Fruit fly (Drosophila melanogaster) whole organism, embryonic: ENCODE results near the gene CG10959.

Source experiments
- Bdp1 ChIP-seq: fragments of 200-800 bp; sonication (Bioruptor generic); optimal IDR thresholded peaks from 3 replicates; lab custom pipeline; 2016; ENCODE audit warnings: missing biosample characterization, missing genetic modification characterization
- CG10209 ChIP-seq: fragments of 200-800 bp; sonication (Bioruptor generic); optimal IDR thresholded peaks from 3 replicates; lab custom pipeline; 2017; ENCODE audit warnings: missing biosample characterization, mild to moderate bottlenecking, missing genetic modification characterization, missing genetic modification reagents
- CG11093 ChIP-seq: fragments of 200-800 bp; sonication (Bioruptor generic); IDR thresholded peaks from 3 replicates; pipeline ENCODE4 v1.3.6; 2022; ENCODE audit warnings: missing biosample characterization, missing genetic modification characterization
- CG13775 ChIP-seq: fragments of 200-800 bp; sonication (Bioruptor generic); optimal IDR thresholded peaks from 3 replicates; lab custom pipeline; 2017; ENCODE audit warnings: missing biosample characterization, mild to moderate bottlenecking, missing genetic modification characterization
- CG14050 ChIP-seq: fragments of 200-800 bp; sonication (Bioruptor generic); IDR thresholded peaks from 3 replicates; pipeline ENCODE4 v1.3.6; 2022; ENCODE audit warnings: missing biosample characterization, missing genetic modification characterization
- CG14965 ChIP-seq: fragments of 200-800 bp; sonication (Bioruptor generic); optimal IDR thresholded peaks from 2 replicates; lab custom pipeline; 2016; ENCODE audit warnings: missing biosample characterization, missing genetic modification characterization, borderline replicate concordance
- CG1529 ChIP-seq: fragments of 200-800 bp; sonication (Bioruptor generic); optimal IDR thresholded peaks from 3 replicates; lab custom pipeline; 2018; ENCODE audit warnings: missing biosample characterization, missing genetic modification characterization
- CG15479 ChIP-seq: fragments of 200-800 bp; sonication (Bioruptor generic); optimal IDR thresholded peaks from 3 replicates; lab custom pipeline; 2019; ENCODE audit warnings: missing biosample characterization, mild to moderate bottlenecking, missing genetic modification characterization, moderate library complexity
- CG16815 ChIP-seq: fragments of 200-800 bp; sonication (Bioruptor generic); optimal IDR thresholded peaks from 3 replicates; lab custom pipeline; 2017; ENCODE audit warnings: missing biosample characterization, mild to moderate bottlenecking, missing genetic modification characterization
- CG18476 ChIP-seq: fragments of 200-800 bp; sonication (Bioruptor generic); optimal IDR thresholded peaks from 2 replicates; lab custom pipeline; 2016; ENCODE audit warnings: missing biosample characterization, mild to moderate bottlenecking, missing genetic modification characterization
- CG31388 ChIP-seq: fragments of 200-800 bp; sonication (Bioruptor generic); optimal IDR thresholded peaks from 2 replicates; lab custom pipeline; 2016; ENCODE audit warnings: missing biosample characterization, missing genetic modification characterization
- CG33557 ChIP-seq: fragments of 200-800 bp; sonication (Bioruptor generic); optimal IDR thresholded peaks from 2 replicates; lab custom pipeline; 2019; ENCODE audit warnings: missing biosample characterization, mild to moderate bottlenecking, missing genetic modification characterization, moderate library complexity
- CG6175 ChIP-seq: fragments of 200-800 bp; sonication (Bioruptor generic); IDR thresholded peaks from 3 replicates; pipeline ENCODE4 v1.3.6; 2022; ENCODE audit warnings: missing biosample characterization, missing genetic modification characterization
- CG6854 ChIP-seq: fragments of 200-800 bp; sonication (Bioruptor generic); optimal IDR thresholded peaks from 3 replicates; lab custom pipeline; 2017; ENCODE audit warnings: missing biosample characterization, mild to moderate bottlenecking, missing genetic modification characterization
- CG7372 ChIP-seq: fragments of 200-800 bp; sonication (Bioruptor generic); IDR thresholded peaks from 2 replicates; pipeline ENCODE4 v1.3.6; 2022; ENCODE audit warnings: missing biosample characterization, missing genetic modification characterization
- CG7928 ChIP-seq: fragments of 200-800 bp; sonication (Bioruptor generic); optimal IDR thresholded peaks from 2 replicates; lab custom pipeline; 2017; ENCODE audit warnings: missing biosample characterization, mild to moderate bottlenecking, missing genetic modification characterization
- CG8089 ChIP-seq: fragments of 200-800 bp; sonication (Bioruptor generic); optimal IDR thresholded peaks from 3 replicates; lab custom pipeline; 2016; ENCODE audit warnings: missing biosample characterization, missing genetic modification characterization
- CG8281 ChIP-seq: fragments of 200-800 bp; sonication (Bioruptor generic); optimal IDR thresholded peaks from 2 replicates; lab custom pipeline; 2018; ENCODE audit warnings: missing biosample characterization, mild to moderate bottlenecking, missing genetic modification characterization, moderate library complexity
- CG8359 ChIP-seq: fragments of 200-800 bp; sonication (Bioruptor generic); optimal IDR thresholded peaks from 2 replicates; lab custom pipeline; 2017; ENCODE audit warnings: missing biosample characterization, mild to moderate bottlenecking, missing genetic modification characterization, borderline replicate concordance
- CHES-1-like ChIP-seq: fragments of 200-800 bp; sonication (Bioruptor generic); optimal IDR thresholded peaks from 2 replicates; lab custom pipeline; 2016; ENCODE audit warnings: missing biosample characterization, missing genetic modification characterization
- CoRest ChIP-seq: fragments of 200-800 bp; sonication (Bioruptor generic); optimal IDR thresholded peaks from 3 replicates; lab custom pipeline; 2018; ENCODE audit warnings: missing biosample characterization, mild to moderate bottlenecking, missing genetic modification characterization, moderate library complexity
- D19A ChIP-seq: fragments of 200-800 bp; optimal IDR thresholded peaks from 3 replicates; lab custom pipeline; 2019; ENCODE audit warnings: missing biosample characterization, mild to moderate bottlenecking, missing genetic modification characterization, moderate library complexity
- Dll ChIP-seq: fragments of 200-800 bp; sonication (Bioruptor generic); IDR thresholded peaks from 4 replicates; pipeline ENCODE4 v1.3.6; 2022; ENCODE audit warnings: missing biosample characterization, missing genetic modification characterization; ENCODE audit not compliant: partially characterized antibody
- Ets97D ChIP-seq: fragments of 200-800 bp; sonication (Bioruptor generic); optimal IDR thresholded peaks from 3 replicates; lab custom pipeline; 2016; ENCODE audit warnings: missing biosample characterization, missing genetic modification characterization
- GATAe ChIP-seq: fragments of 200-800 bp; sonication (Bioruptor generic); conservative IDR thresholded peaks from 2 replicates; pipeline ENCODE4 v1.3.6; 2022; ENCODE audit warnings: missing biosample characterization, missing genetic modification characterization
- H15 ChIP-seq: fragments of 200-800 bp; sonication (Bioruptor generic); IDR thresholded peaks from 3 replicates; pipeline ENCODE4 v1.3.6; 2022; ENCODE audit warnings: missing biosample characterization, missing genetic modification characterization
- HLH4C ChIP-seq: fragments of 200-800 bp; sonication (Bioruptor generic); IDR thresholded peaks from 3 replicates; pipeline ENCODE4 v1.3.6; 2022; ENCODE audit warnings: missing biosample characterization, missing genetic modification characterization; ENCODE audit not compliant: partially characterized antibody
- Hr39 ChIP-seq: fragments of >200 bp; optimal IDR thresholded peaks from 2 replicates; lab custom pipeline; 2017
- Lim3 ChIP-seq: fragments of 200-800 bp; sonication (Bioruptor generic); IDR thresholded peaks from 2 replicates; pipeline ENCODE4 v1.3.6; 2022; ENCODE audit warnings: missing biosample characterization, missing genetic modification characterization
- Meics ChIP-seq: fragments of 200-800 bp; sonication (Bioruptor generic); optimal IDR thresholded peaks from 2 replicates; lab custom pipeline; 2017; ENCODE audit warnings: missing biosample characterization, mild to moderate bottlenecking, missing genetic modification characterization
- Nf-YA ChIP-seq: fragments of 200-800 bp; sonication (Bioruptor generic); IDR thresholded peaks from 2 replicates; pipeline ENCODE4 v1.3.6; 2022; ENCODE audit warnings: missing biosample characterization, missing genetic modification characterization
- Rfx ChIP-seq: fragments of 200-800 bp; sonication (Bioruptor generic); IDR thresholded peaks from 2 replicates; pipeline ENCODE4 v1.3.6; 2022; ENCODE audit warnings: missing biosample characterization, missing genetic modification characterization
- TFAM ChIP-seq: fragments of 200-800 bp; sonication (Bioruptor generic); optimal IDR thresholded peaks from 2 replicates; lab custom pipeline; 2017; ENCODE audit warnings: missing biosample characterization, missing genetic modification characterization, inconsistent platforms
- cg ChIP-seq: fragments of 200-800 bp; sonication (Bioruptor generic); optimal IDR thresholded peaks from 3 replicates; lab custom pipeline; 2019; ENCODE audit warnings: missing biosample characterization, mild to moderate bottlenecking, missing genetic modification characterization, moderate library complexity
- chm ChIP-seq: fragments of 200-800 bp; sonication (Bioruptor generic); IDR thresholded peaks from 2 replicates; pipeline ENCODE4 v1.3.6; 2022; ENCODE audit warnings: missing biosample characterization, missing genetic modification characterization
- dimm ChIP-seq: fragments of 200-800 bp; sonication (Bioruptor generic); IDR thresholded peaks from 2 replicates; pipeline ENCODE4 v1.3.6; 2022; ENCODE audit warnings: missing biosample characterization, missing genetic modification characterization
- dpn ChIP-seq, 2 experiments: fragments of 200-800 bp; sonication (Bioruptor generic); optimal IDR thresholded peaks; 3 replicates each; lab custom pipeline; 2016; ENCODE audit warnings: missing biosample characterization in 2 of 2, missing genetic modification characterization in 2 of 2
- dysf ChIP-seq: fragments of 200-800 bp; sonication (Bioruptor generic); IDR thresholded peaks from 3 replicates; pipeline ENCODE4 v1.3.6; 2022; ENCODE audit warnings: missing biosample characterization, missing genetic modification characterization
- ems ChIP-seq: fragments of 200-800 bp; sonication (Bioruptor generic); optimal IDR thresholded peaks from 3 replicates; lab custom pipeline; 2016; ENCODE audit warnings: missing biosample characterization, missing genetic modification characterization
- esg ChIP-seq: fragments of 200-800 bp; sonication (Bioruptor generic); conservative IDR thresholded peaks from 2 replicates; pipeline ENCODE4 v1.3.6; 2022; ENCODE audit warnings: missing biosample characterization, missing genetic modification characterization
- fd102C ChIP-seq: fragments of 200-800 bp; sonication (Bioruptor generic); optimal IDR thresholded peaks from 2 replicates; lab custom pipeline; 2018; ENCODE audit warnings: missing biosample characterization, mild to moderate bottlenecking, missing genetic modification characterization, moderate library complexity
- jumu ChIP-seq: fragments of 200-800 bp; sonication (Bioruptor generic); optimal IDR thresholded peaks from 3 replicates; lab custom pipeline; 2016; ENCODE audit warnings: missing biosample characterization, missing genetic modification characterization
- maf-S ChIP-seq: fragments of 200-800 bp; sonication (Bioruptor generic); optimal IDR thresholded peaks from 2 replicates; lab custom pipeline; 2016; ENCODE audit warnings: missing biosample characterization, missing genetic modification characterization
- mam ChIP-seq: fragments of 200-800 bp; sonication (Bioruptor generic); optimal IDR thresholded peaks from 3 replicates; lab custom pipeline; 2016; ENCODE audit warnings: missing biosample characterization, missing genetic modification characterization
- slp2 ChIP-seq: fragments of 200-800 bp; sonication (Bioruptor generic); optimal IDR thresholded peaks from 2 replicates; lab custom pipeline; 2016; ENCODE audit warnings: missing biosample characterization, missing genetic modification characterization
- tin ChIP-seq: fragments of 200-800 bp; sonication (Bioruptor generic); optimal IDR thresholded peaks from 3 replicates; lab custom pipeline; 2016; ENCODE audit warnings: missing biosample characterization, missing genetic modification characterization
- twi ChIP-seq: fragments of 200-800 bp; optimal IDR thresholded peaks from 2 replicates; lab custom pipeline; 2019; ENCODE audit warnings: missing biosample characterization, mild to moderate bottlenecking, missing genetic modification characterization, moderate library complexity
- unpg ChIP-seq: fragments of 200-800 bp; sonication (Bioruptor generic); optimal IDR thresholded peaks from 3 replicates; lab custom pipeline; 2018; ENCODE audit warnings: missing biosample characterization, mild to moderate bottlenecking, missing genetic modification characterization, moderate library complexity
- vfl ChIP-seq: fragments of 200-800 bp; sonication (Bioruptor generic); optimal IDR thresholded peaks from 2 replicates; lab custom pipeline; 2016; ENCODE audit warnings: missing biosample characterization, missing genetic modification characterization
- wor ChIP-seq: fragments of 200-800 bp; sonication (Bioruptor generic); IDR thresholded peaks from 2 replicates; pipeline ENCODE4 v1.3.6; 2022; ENCODE audit warnings: missing biosample characterization, missing genetic modification characterization

CG10959 gene

DNA sequence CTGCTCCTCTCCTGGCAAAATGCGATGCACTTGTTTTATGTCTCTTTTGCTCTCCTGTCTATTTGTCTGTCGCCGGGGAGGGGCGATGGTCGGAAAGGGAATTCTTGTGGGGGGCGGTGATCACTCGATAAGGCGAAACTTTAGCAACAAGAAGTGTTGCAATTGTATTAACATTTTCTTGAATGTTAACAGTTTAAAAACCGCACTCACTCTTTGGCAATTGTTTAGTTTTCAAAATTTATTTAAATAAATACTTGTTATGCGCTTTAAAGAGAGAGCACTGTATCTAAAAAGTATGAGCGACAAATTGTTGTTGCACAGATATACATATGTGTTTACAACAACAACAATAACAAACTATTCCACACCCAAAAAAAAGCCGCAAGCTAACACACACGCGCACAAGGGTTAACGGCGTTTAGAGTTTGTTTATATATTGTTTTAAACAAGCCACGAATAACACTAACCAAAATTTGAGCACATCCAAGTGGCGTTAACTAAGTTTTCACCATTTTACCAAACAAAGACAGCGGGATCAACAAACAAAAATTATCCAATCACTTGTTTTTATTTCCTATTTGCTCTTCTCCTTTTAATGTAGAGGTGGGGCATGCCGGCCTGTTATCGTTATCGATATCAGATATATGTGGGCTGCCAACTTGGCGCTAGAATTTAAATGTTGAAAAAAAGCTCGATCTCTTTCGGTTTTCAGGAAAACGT is 46.9 kb upstream of the CG10959 start, which contains the start of gene CG2258 (continued):
- TF ChIP-seq CG15479 (GFP tag; lab: Kevin White, UChicago) (no peak), CG14965 (peak; percentile 35), Nf-YA (GFP tag; lab: Robert Waterston, UW) (peak; percentile 66), CG8359 (GFP tag; lab: Kevin White, UChicago) (no peak), Bdp1 (peak; percentile 45), CG7372 (GFP tag; lab: Robert Waterston, UW) (peak; percentile 74), CoRest (tag; lab: Kevin White, UChicago) (peak; percentile 87), twi (tag; lab: Kevin White, UChicago) (peak; percentile 79), CG16815 (GFP tag; lab: Kevin White, UChicago) (peak; percentile 67), CG7928 (GFP tag; lab: Kevin White, UChicago) (peak; percentile 53), CG14050 (GFP tag; lab: Robert Waterston, UW) (peak; percentile 74), H15 (GFP tag; lab: Robert Waterston, UW) (peak; percentile 84), Hr39 (lab: Kevin White, UChicago) (no peak), vfl (no peak), Rfx (GFP tag; lab: Robert Waterston, UW) (peak; percentile 88), tin (GFP tag; lab: Kevin White, UChicago) (peak; percentile 83), CG6854 (peak; percentile 64), Lim3 (GFP tag; lab: Robert Waterston, UW) (peak; percentile 43; the same call in 1 of the 2 replicates), CG31388 (peak; percentile 68), CG8089 (GFP tag; lab: Kevin White, UChicago) (peak; percentile 46), Dll (GFP tag; lab: Robert Waterston, UW) (no peak), D19A (tag; lab: Kevin White, UChicago) (peak; percentile 82), unpg (GFP tag; lab: Kevin White, UChicago) (peak; percentile 92), CG18476 (GFP tag; lab: Kevin White, UChicago) (peak; percentile 70), mam (peak; percentile 17), dimm (GFP tag; lab: Robert Waterston, UW) (peak; percentile 73), jumu (GFP tag; lab: Kevin White, UChicago) (no peak), CG11093 (GFP tag; lab: Robert Waterston, UW) (peak; percentile 72; the same call in 2 of the 3 replicates), HLH4C (GFP tag; lab: Robert Waterston, UW) (peak; percentile 46; the same call in 1 of the 3 replicates), CHES-1-like (GFP tag; lab: Kevin White, UChicago) (peak; percentile 71), CG8281 (tag; lab: Kevin White, UChicago) (peak; percentile 30), dysf (GFP tag; lab: Robert Waterston, UW) (peak; percentile 93), GATAe (no peak), CG6175 (GFP tag; lab: Robert Waterston, UW) (peak; percentile 74; the same call in 1 of the 3 replicates), CG33557 (GFP tag; lab: Kevin White, UChicago) (peak; percentile 46), wor (GFP tag; lab: Robert Waterston, UW) (peak; percentile 81), maf-S (peak; percentile 70), fd102C (GFP tag; lab: Kevin White, UChicago) (no peak), slp2 (GFP tag; lab: Kevin White, UChicago) (peak; percentile 15), cg (peak; percentile 59), TFAM (GFP tag; lab: Kevin White, UChicago) (peak; percentile 7), dpn (GFP tag; optimal IDR thresholded peaks at IDR 0.05; lab: Kevin White, UChicago) (peak; percentile 5 to 85), Ets97D (peak; percentile 47), CG1529 (GFP tag; lab: Kevin White, UChicago) (peak; percentile 82), Meics (GFP tag; lab: Kevin White, UChicago) (peak; percentile 82), esg (GFP tag; lab: Robert Waterston, UW) (peak; percentile 78), chm (GFP tag; lab: Robert Waterston, UW) (peak; percentile 82), CG13775 (GFP tag; lab: Kevin White, UChicago) (peak; percentile 53), CG10209 (GFP tag; lab: Kevin White, UChicago) (peak; percentile 78), ems (GFP tag; lab: Kevin White, UChicago) (peak; percentile 73)
